Fruit fly (Drosophila melanogaster) whole organism, embryonic: ENCODE measurements around the gene Nup98-96.
A peak's percentile ranks its signal among the peaks of the same experiment; 100 is the strongest.

Experiments used
- Bdp1 ChIP-seq: fragments of 200-800 bp; sonication (Bioruptor generic); optimal IDR thresholded peaks from 3 replicates; lab custom pipeline; 2016; ENCODE audit warnings: missing biosample characterization, missing genetic modification characterization
- CG10321 ChIP-seq: fragments of 200-800 bp; sonication (Bioruptor generic); IDR thresholded peaks from 2 replicates; pipeline ENCODE4 v1.3.6; 2022; ENCODE audit warnings: missing biosample characterization, missing genetic modification characterization
- CG10654 ChIP-seq: fragments of 200-800 bp; sonication (Bioruptor generic); optimal IDR thresholded peaks from 2 replicates; lab custom pipeline; 2016; ENCODE audit warnings: missing biosample characterization, missing genetic modification characterization
- CG11093 ChIP-seq: fragments of 200-800 bp; sonication (Bioruptor generic); IDR thresholded peaks from 3 replicates; pipeline ENCODE4 v1.3.6; 2022; ENCODE audit warnings: missing biosample characterization, missing genetic modification characterization
- CG11456 ChIP-seq: fragments of 200-800 bp; sonication (Bioruptor generic); IDR thresholded peaks from 3 replicates; pipeline ENCODE4 v1.3.6; 2022; ENCODE audit warnings: missing biosample characterization, missing genetic modification characterization
- CG13624 ChIP-seq: fragments of 200-800 bp; sonication (Bioruptor generic); optimal IDR thresholded peaks from 2 replicates; lab custom pipeline; 2016; ENCODE audit warnings: missing biosample characterization, missing genetic modification characterization
- CG14050 ChIP-seq: fragments of 200-800 bp; sonication (Bioruptor generic); IDR thresholded peaks from 3 replicates; pipeline ENCODE4 v1.3.6; 2022; ENCODE audit warnings: missing biosample characterization, missing genetic modification characterization
- CG14441 ChIP-seq: fragments of 200-800 bp; sonication (Bioruptor generic); IDR thresholded peaks from 2 replicates; pipeline ENCODE4 v1.3.6; 2022; ENCODE audit warnings: missing biosample characterization, missing genetic modification characterization
- CG14667 ChIP-seq: fragments of 200-800 bp; sonication (Bioruptor generic); IDR thresholded peaks from 2 replicates; pipeline ENCODE4 v1.3.6; 2022; ENCODE audit warnings: missing biosample characterization, missing genetic modification characterization
- CG15696 ChIP-seq: fragments of 200-800 bp; sonication (Bioruptor generic); optimal IDR thresholded peaks from 2 replicates; lab custom pipeline; 2019; ENCODE audit warnings: missing biosample characterization, mild to moderate bottlenecking, missing genetic modification characterization, moderate library complexity
- CG16863 ChIP-seq: fragments of 200-800 bp; sonication (Bioruptor generic); optimal IDR thresholded peaks from 3 replicates; lab custom pipeline; 2016; ENCODE audit warnings: missing biosample characterization, missing genetic modification characterization
- CG17328 ChIP-seq: fragments of 200-800 bp; sonication (Bioruptor generic); IDR thresholded peaks from 2 replicates; pipeline ENCODE4 v1.3.6; 2022; ENCODE audit warnings: missing biosample characterization, missing genetic modification characterization
- CG17361 ChIP-seq: fragments of 200-800 bp; sonication (Bioruptor generic); IDR thresholded peaks from 3 replicates; pipeline ENCODE4 v1.3.6; 2022; ENCODE audit warnings: missing biosample characterization, missing genetic modification characterization
- CG17829 ChIP-seq: fragments of 200-800 bp; optimal IDR thresholded peaks from 2 replicates; lab custom pipeline; 2019; ENCODE audit warnings: missing biosample characterization, mild to moderate bottlenecking, missing genetic modification characterization, moderate library complexity
- CG18599 ChIP-seq: fragments of 200-800 bp; sonication (Bioruptor generic); optimal IDR thresholded peaks from 3 replicates; lab custom pipeline; 2017; ENCODE audit warnings: missing biosample characterization, missing genetic modification characterization, mild to moderate bottlenecking, moderate library complexity, missing genetic modification reagents
- CG18764 ChIP-seq: fragments of 200-800 bp; sonication (Bioruptor generic); optimal IDR thresholded peaks from 3 replicates; lab custom pipeline; 2016; ENCODE audit warnings: missing biosample characterization, missing genetic modification characterization
- CG2129 ChIP-seq: fragments of 200-800 bp; sonication (Bioruptor generic); IDR thresholded peaks from 2 replicates; pipeline ENCODE4 v1.3.6; 2022; ENCODE audit warnings: missing biosample characterization, missing genetic modification characterization; ENCODE audit not compliant: partially characterized antibody
- CG31224 ChIP-seq: fragments of 200-800 bp; sonication (Bioruptor generic); IDR thresholded peaks from 2 replicates; pipeline ENCODE4 v1.3.6; 2022; ENCODE audit warnings: missing biosample characterization, missing genetic modification characterization
- CG31365 ChIP-seq: fragments of 200-800 bp; sonication (Bioruptor generic); optimal IDR thresholded peaks from 2 replicates; lab custom pipeline; 2018; ENCODE audit warnings: missing biosample characterization, mild to moderate bottlenecking, missing genetic modification characterization
- CG3407 ChIP-seq: fragments of 200-800 bp; sonication (Bioruptor generic); optimal IDR thresholded peaks from 2 replicates; lab custom pipeline; 2018; ENCODE audit warnings: missing biosample characterization, mild to moderate bottlenecking, missing genetic modification characterization
- CG5245 ChIP-seq: fragments of 200-800 bp; sonication (Bioruptor generic); optimal IDR thresholded peaks from 3 replicates; lab custom pipeline; 2016; ENCODE audit warnings: missing biosample characterization, missing genetic modification characterization
- CG6654 ChIP-seq: fragments of 200-800 bp; sonication (Bioruptor generic); optimal IDR thresholded peaks from 2 replicates; lab custom pipeline; 2017; ENCODE audit warnings: missing biosample characterization, mild to moderate bottlenecking, missing genetic modification characterization
- CG6683 ChIP-seq: fragments of 200-800 bp; sonication (Bioruptor generic); optimal IDR thresholded peaks from 2 replicates; lab custom pipeline; 2017; ENCODE audit warnings: missing biosample characterization, mild to moderate bottlenecking, missing genetic modification characterization, missing genetic modification reagents
- CG9609 ChIP-seq: fragments of 200-800 bp; sonication (Bioruptor generic); optimal IDR thresholded peaks from 3 replicates; lab custom pipeline; 2016; ENCODE audit warnings: missing biosample characterization, missing genetic modification characterization
- CG9727 ChIP-seq: fragments of 200-800 bp; sonication (Bioruptor generic); optimal IDR thresholded peaks from 3 replicates; lab custom pipeline; 2017; ENCODE audit warnings: missing biosample characterization, mild to moderate bottlenecking, missing genetic modification characterization
- CHES-1-like ChIP-seq: fragments of 200-800 bp; sonication (Bioruptor generic); optimal IDR thresholded peaks from 2 replicates; lab custom pipeline; 2016; ENCODE audit warnings: missing biosample characterization, missing genetic modification characterization
- CTCF ChIP-seq: fragments of 200-800 bp; sonication (Bioruptor generic); optimal IDR thresholded peaks from 2 replicates; lab custom pipeline; 2017; ENCODE audit warnings: missing biosample characterization, mild to moderate bottlenecking, missing genetic modification characterization, moderate library complexity
- Doc2 ChIP-seq: fragments of 200-800 bp; sonication (Bioruptor generic); IDR thresholded peaks from 2 replicates; pipeline ENCODE4 v1.3.6; 2022; ENCODE audit warnings: missing biosample characterization, missing genetic modification characterization
- Fer1 ChIP-seq: fragments of 200-800 bp; sonication (Bioruptor generic); optimal IDR thresholded peaks from 2 replicates; lab custom pipeline; 2017; ENCODE audit warnings: missing biosample characterization, mild to moderate bottlenecking, missing genetic modification characterization
- Hmr ChIP-seq: fragments of 200-800 bp; sonication (Bioruptor generic); optimal IDR thresholded peaks from 3 replicates; lab custom pipeline; 2017; ENCODE audit warnings: mild to moderate bottlenecking, missing biosample characterization, missing genetic modification reagents, missing genetic modification characterization
- Kr ChIP-seq: fragments of 200-800 bp; sonication (Bioruptor generic); optimal IDR thresholded peaks from 2 replicates; lab custom pipeline; 2017; ENCODE audit warnings: missing biosample characterization, mild to moderate bottlenecking, missing genetic modification characterization
- Myb ChIP-seq: fragments of 200-800 bp; sonication (Bioruptor generic); optimal IDR thresholded peaks from 2 replicates; lab custom pipeline; 2016; ENCODE audit warnings: missing biosample characterization, missing genetic modification characterization
- NK7.1 ChIP-seq: fragments of 200-800 bp; sonication (Bioruptor generic); optimal IDR thresholded peaks from 3 replicates; lab custom pipeline; 2016; ENCODE audit warnings: missing biosample characterization, missing genetic modification characterization
- Xbp1 ChIP-seq: fragments of 200-800 bp; sonication (Bioruptor generic); optimal IDR thresholded peaks from 3 replicates; lab custom pipeline; 2016; ENCODE audit warnings: missing biosample characterization, mild to moderate bottlenecking, missing genetic modification characterization
- crol ChIP-seq: fragments of 200-800 bp; sonication (Bioruptor generic); IDR thresholded peaks from 2 replicates; pipeline ENCODE4 v1.3.6; 2022; ENCODE audit warnings: missing biosample characterization, missing genetic modification characterization
- dan ChIP-seq: fragments of 200-800 bp; sonication (Bioruptor generic); IDR thresholded peaks from 2 replicates; pipeline ENCODE4 v1.3.6; 2022; ENCODE audit warnings: missing biosample characterization, missing genetic modification characterization
- ems ChIP-seq: fragments of 200-800 bp; sonication (Bioruptor generic); optimal IDR thresholded peaks from 3 replicates; lab custom pipeline; 2016; ENCODE audit warnings: missing biosample characterization, missing genetic modification characterization
- esg ChIP-seq: fragments of 200-800 bp; sonication (Bioruptor generic); conservative IDR thresholded peaks from 2 replicates; pipeline ENCODE4 v1.3.6; 2022; ENCODE audit warnings: missing biosample characterization, missing genetic modification characterization
- eyg ChIP-seq: fragments of 200-800 bp; sonication (Bioruptor generic); optimal IDR thresholded peaks from 3 replicates; lab custom pipeline; 2016; ENCODE audit warnings: missing biosample characterization, missing genetic modification characterization
- fd64A ChIP-seq: fragments of 200-800 bp; sonication (Bioruptor generic); optimal IDR thresholded peaks from 3 replicates; lab custom pipeline; 2018; ENCODE audit warnings: missing biosample characterization, mild to moderate bottlenecking, missing genetic modification characterization
- gce ChIP-seq: fragments of 200-800 bp; sonication (Bioruptor generic); IDR thresholded peaks from 3 replicates; pipeline ENCODE4 v1.3.6; 2022; ENCODE audit warnings: missing biosample characterization, missing genetic modification characterization
- jumu ChIP-seq: fragments of 200-800 bp; sonication (Bioruptor generic); optimal IDR thresholded peaks from 3 replicates; lab custom pipeline; 2016; ENCODE audit warnings: missing biosample characterization, missing genetic modification characterization
- maf-S ChIP-seq: fragments of 200-800 bp; sonication (Bioruptor generic); optimal IDR thresholded peaks from 2 replicates; lab custom pipeline; 2016; ENCODE audit warnings: missing biosample characterization, missing genetic modification characterization
- pan ChIP-seq, 4 experiments: fragments of >200 bp in 3 of 4; fragments of 200-800 bp in 1 of 4; sonication (Bioruptor generic) in 1 of 4; optimal IDR thresholded peaks in 3 of 4; IDR thresholded peaks in 1 of 4; 2 replicates each; pipeline versions ENCODE4 v1.3.6 to Lab custom; 2017 to 2022; ENCODE audit warnings: missing biosample characterization in 2 of 4, missing genetic modification characterization in 2 of 4, mixed read lengths in 1 of 4
- ranshi ChIP-seq: fragments of 200-800 bp; sonication (Bioruptor generic); IDR thresholded peaks from 2 replicates; pipeline ENCODE4 v1.3.6; 2022; ENCODE audit warnings: missing biosample characterization, missing genetic modification characterization
- rib ChIP-seq: fragments of 200-800 bp; sonication (Bioruptor generic); IDR thresholded peaks from 2 replicates; pipeline ENCODE4 v1.3.6; 2022; ENCODE audit warnings: missing biosample characterization, missing genetic modification characterization
- salm ChIP-seq: fragments of 200-800 bp; sonication (Bioruptor generic); optimal IDR thresholded peaks from 2 replicates; lab custom pipeline; 2018; ENCODE audit warnings: missing biosample characterization, mild to moderate bottlenecking, missing genetic modification characterization
- sd ChIP-seq: fragments of 200-800 bp; sonication (Bioruptor generic); optimal IDR thresholded peaks from 3 replicates; lab custom pipeline; 2018; ENCODE audit warnings: missing biosample characterization, mild to moderate bottlenecking, missing genetic modification characterization, moderate library complexity
- sisA ChIP-seq: fragments of 200-800 bp; sonication (Bioruptor generic); IDR thresholded peaks from 2 replicates; pipeline ENCODE4 v1.3.6; 2022; ENCODE audit warnings: missing biosample characterization, missing genetic modification characterization
- tio ChIP-seq: fragments of 200-800 bp; sonication (Bioruptor generic); optimal IDR thresholded peaks from 2 replicates; lab custom pipeline; 2017; ENCODE audit warnings: missing biosample characterization, missing genetic modification characterization, inconsistent platforms
- trem ChIP-seq: fragments of 200-800 bp; optimal IDR thresholded peaks from 3 replicates; lab custom pipeline; 2019; ENCODE audit warnings: missing biosample characterization, mild to moderate bottlenecking, missing genetic modification characterization, moderate library complexity
- unpg ChIP-seq: fragments of 200-800 bp; sonication (Bioruptor generic); optimal IDR thresholded peaks from 3 replicates; lab custom pipeline; 2018; ENCODE audit warnings: missing biosample characterization, mild to moderate bottlenecking, missing genetic modification characterization, moderate library complexity
- wor ChIP-seq: fragments of 200-800 bp; sonication (Bioruptor generic); IDR thresholded peaks from 2 replicates; pipeline ENCODE4 v1.3.6; 2022; ENCODE audit warnings: missing biosample characterization, missing genetic modification characterization

Gene Nup98-96

dm6 chr3R:23729066-23729465 lies 52.4 kb downstream of the Nup98-96 start (continued):
- TF ChIP-seq CG14667 (GFP tag; lab: Robert Waterston, UW) (no peak), tio (GFP tag; lab: Kevin White, UChicago) (no peak), Xbp1 (GFP tag; lab: Kevin White, UChicago) (no peak), CG3407 (GFP tag; lab: Kevin White, UChicago) (peak; percentile 92), CG6683 (GFP tag; lab: Kevin White, UChicago) (peak; percentile 39), CG18764 (GFP tag; lab: Kevin White, UChicago) (no peak), wor (GFP tag; lab: Robert Waterston, UW) (no peak), Bdp1 (GFP tag; lab: Kevin White, UChicago) (peak; percentile 16), CG9609 (GFP tag; lab: Kevin White, UChicago) (no peak), dan (GFP tag; lab: Robert Waterston, UW) (no peak), Hmr (GFP tag; lab: Kevin White, UChicago) (peak; percentile 83), jumu (GFP tag; lab: Kevin White, UChicago) (no peak), ranshi (0 out of 2 replicates have a peak, but pooled peaks have one; percentile 32), sd (tag; lab: Kevin White, UChicago) (no peak), CG14050 (GFP tag; lab: Robert Waterston, UW) (no peak), CG18599 (GFP tag; lab: Kevin White, UChicago) (peak; percentile 86), CG16863 (no peak), gce (peak; percentile 28; the same call in 1 of the 3 replicates), CG31365 (tag; lab: Kevin White, UChicago) (peak; percentile 37), eyg (peak; percentile 35), maf-S (GFP tag; lab: Kevin White, UChicago) (no peak), CG6654 (GFP tag; lab: Kevin White, UChicago) (no peak), esg (GFP tag; lab: Robert Waterston, UW) (no peak), CG10321 (GFP tag; lab: Robert Waterston, UW) (no peak), CG11093 (GFP tag; lab: Robert Waterston, UW) (no peak), crol (GFP tag; lab: Robert Waterston, UW) (no peak), CG15696 (tag; lab: Kevin White, UChicago) (peak; percentile 30), CG2129 (GFP tag; lab: Robert Waterston, UW) (no peak), pan (optimal IDR thresholded peaks at IDR 0.05; lab: Kevin White, UChicago) (no peak), pan (GFP tag; optimal IDR thresholded peaks at IDR 0.05 in 1 of 2, IDR thresholded peaks at IDR 0.05 in 1 of 2) (no peak), CG11456 (GFP tag; lab: Robert Waterston, UW) (no peak; the same call in 2 of the 3 replicates), CG31224 (GFP tag; lab: Robert Waterston, UW) (no peak), fd64A (GFP tag; lab: Kevin White, UChicago) (peak; percentile 19), ems (GFP tag; lab: Kevin White, UChicago) (peak; percentile 26), unpg (peak; percentile 40), CG17328 (GFP tag; lab: Robert Waterston, UW) (no peak), trem (tag; lab: Kevin White, UChicago) (no peak), sisA (GFP tag; lab: Robert Waterston, UW) (no peak), CG9727 (GFP tag; lab: Kevin White, UChicago) (peak; percentile 47), CG10654 (GFP tag; lab: Kevin White, UChicago) (no peak), Doc2 (GFP tag; lab: Robert Waterston, UW) (no peak), NK7.1 (GFP tag; lab: Kevin White, UChicago) (no peak), Fer1 (GFP tag; lab: Kevin White, UChicago) (peak; percentile 82), rib (GFP tag; lab: Robert Waterston, UW) (peak; percentile 68; the same call in 1 of the 2 replicates), CG17361 (GFP tag; lab: Robert Waterston, UW) (no peak), CTCF (GFP tag; lab: Kevin White, UChicago) (no peak), CG5245 (GFP tag; lab: Kevin White, UChicago) (no peak), CG17829 (tag; lab: Kevin White, UChicago) (no peak), CG14441 (GFP tag; lab: Robert Waterston, UW) (no peak), CHES-1-like (GFP tag; lab: Kevin White, UChicago) (peak; percentile 18), Myb (GFP tag; lab: Kevin White, UChicago) (no peak), salm (tag; lab: Kevin White, UChicago) (no peak), Kr (GFP tag; lab: Kevin White, UChicago) (no peak), CG13624 (GFP tag; lab: Kevin White, UChicago) (no peak)
